Fruit fly (Drosophila melanogaster) whole organism, embryonic: ENCODE measurements around the gene CG15930.

Experiments used
- CG15011 ChIP-seq: fragments of 200-800 bp; sonication (Bioruptor generic); optimal IDR thresholded peaks from 3 replicates; lab custom pipeline; 2018; ENCODE audit warnings: missing biosample characterization, mild to moderate bottlenecking, missing genetic modification characterization
- Ets65A ChIP-seq: fragments of 200-800 bp; sonication (Bioruptor generic); peaks from one replicate; lab custom pipeline; 2016; ENCODE audit warnings: missing biosample characterization, missing genetic modification characterization

- TF ChIP-seq Ets65A (GFP tag; lab: Kevin White, UChicago) (no peak), CG15011 (peak; percentile 19)
Measured at dm6 chrX:5336722-5337121, 19.6 kb upstream of the CG15930 start.
